Worm (Caenorhabditis elegans): ENCODE measurements around the gene Y39E4B.6.

The Y39E4B.6 gene

ce11 chrIII:13103980-13104379 is 33.4 kb downstream of the Y39E4B.6 start:
- TF ChIP-seq blmp-1 (tag; optimal IDR thresholded peaks at IDR 0.05), result peak; percentile 46
- no peak for TF ChIP-seq zag-1 (tag; optimal IDR thresholded peaks at IDR 0.05)
- peak; percentile 44 for TF ChIP-seq snu-23 (GFP tag; optimal IDR thresholded peaks at IDR 0.05)
- TF ChIP-seq lin-14 (GFP tag; optimal IDR thresholded peaks at IDR 0.05), result peak; percentile 55
- TF ChIP-seq zip-4 (GFP tag; optimal IDR thresholded peaks at IDR 0.05), result no peak

ce11 chrIII:13104410-13104809 is 33.9 kb downstream of the Y39E4B.6 start:
- TF ChIP-seq isw-1 (GFP tag; IDR thresholded peaks at IDR 0.05) (no peak), C04F5.9 (tag; optimal IDR thresholded peaks at IDR 0.05) (no peak), efl-3 (GFP tag; optimal IDR thresholded peaks at IDR 0.05) (no peak), mab-9 (GFP tag; IDR thresholded peaks at IDR 0.05) (no peak), swsn-7 (tag; optimal IDR thresholded peaks at IDR 0.05) (no peak), alr-1 (tag; optimal IDR thresholded peaks at IDR 0.05; ENCODE audit: borderline replicate concordance) (no peak), zip-4 (GFP tag; optimal IDR thresholded peaks at IDR 0.05) (no peak), zag-1 (tag; optimal IDR thresholded peaks at IDR 0.05) (no peak), mep-1 (tag; optimal IDR thresholded peaks at IDR 0.05) (no peak), unc-86 (tag; optimal IDR thresholded peaks at IDR 0.05) (no peak), ama-1 (optimal IDR thresholded peaks at IDR 0.05) (no peak), lsy-2 (tag; optimal IDR thresholded peaks at IDR 0.05) (no peak), unc-130 (tag; optimal IDR thresholded peaks at IDR 0.05) (no peak), unc-62 (GFP tag; optimal IDR thresholded peaks at IDR 0.05) (no peak), Y116A8C.19 (tag; optimal IDR thresholded peaks at IDR 0.05; ENCODE audit: borderline replicate concordance) (no peak), pag-3 (tag; optimal IDR thresholded peaks at IDR 0.05; ENCODE audit: borderline replicate concordance, insufficient read depth) (no peak)

- TF ChIP-seq hpl-2 (GFP tag; optimal IDR thresholded peaks at IDR 0.05) (no peak), dsc-1 (tag; optimal IDR thresholded peaks at IDR 0.05) (no peak), nhr-28 (tag; optimal IDR thresholded peaks at IDR 0.05) (no peak), tbx-2 (tag; optimal IDR thresholded peaks at IDR 0.05) (no peak), pag-3 (tag; optimal IDR thresholded peaks at IDR 0.05; ENCODE audit: borderline replicate concordance, insufficient read depth) (no peak), aha-1 (tag; optimal IDR thresholded peaks at IDR 0.05) (no peak), ceh-90 (tag; optimal IDR thresholded peaks at IDR 0.05) (no peak), grh-1 (GFP tag; IDR thresholded peaks at IDR 0.05) (no peak), ets-5 (GFP tag; IDR thresholded peaks at IDR 0.05) (no peak), ceh-82 (tag; optimal IDR thresholded peaks at IDR 0.05) (no peak), nhr-85 (tag) (peak; percentile 39), egl-13 (tag; optimal IDR thresholded peaks at IDR 0.05) (peak; percentile 11), sup-37 (GFP tag; optimal IDR thresholded peaks at IDR 0.05) (no peak), nhr-47 (tag; optimal IDR thresholded peaks at IDR 0.05) (no peak), mep-1 (tag; optimal IDR thresholded peaks at IDR 0.05) (no peak), lin-14 (GFP tag; optimal IDR thresholded peaks at IDR 0.05) (no peak), ztf-4 (tag; optimal IDR thresholded peaks at IDR 0.05) (no peak), F16B12.6 (tag; optimal IDR thresholded peaks at IDR 0.05) (peak; percentile 77), mef-2 (tag; optimal IDR thresholded peaks at IDR 0.05) (no peak)
These were observed 34.9 kb downstream of the Y39E4B.6 start for ce11 chrIII:13105497-13105896.

ce11 chrIII:13105911-13106310 is 35.4 kb downstream of the Y39E4B.6 start:
- peak; percentile 47 for TF ChIP-seq fos-1 (tag; optimal IDR thresholded peaks at IDR 0.05)
- peak; percentile 3 for TF ChIP-seq ama-1 (optimal IDR thresholded peaks at IDR 0.05)
- TF ChIP-seq sup-37 (GFP tag; optimal IDR thresholded peaks at IDR 0.05), result no peak
- no peak for TF ChIP-seq ztf-4 (tag; optimal IDR thresholded peaks at IDR 0.05)
- no peak for TF ChIP-seq vab-15 (tag; optimal IDR thresholded peaks at IDR 0.05)
- no peak for TF ChIP-seq ztf-11 (tag; optimal IDR thresholded peaks at IDR 0.05)
- TF ChIP-seq fkh-8 (tag; optimal IDR thresholded peaks at IDR 0.05), result peak; percentile 32
- no peak for TF ChIP-seq mef-2 (tag; optimal IDR thresholded peaks at IDR 0.05)
- no peak for TF ChIP-seq ceh-88 (GFP tag; IDR thresholded peaks at IDR 0.05)
- TF ChIP-seq xbp-1 (tag; optimal IDR thresholded peaks at IDR 0.05), result peak; percentile 25
- no peak for TF ChIP-seq tlp-1 (tag; optimal IDR thresholded peaks at IDR 0.05)
- TF ChIP-seq lsy-2 (tag; optimal IDR thresholded peaks at IDR 0.05), result peak; percentile 36 to 74
- TF ChIP-seq unc-62 (GFP tag; optimal IDR thresholded peaks at IDR 0.05), result no peak
- peak; percentile 8 for TF ChIP-seq lir-3 (tag; optimal IDR thresholded peaks at IDR 0.05; ENCODE audit: poor library complexity)
- no peak for TF ChIP-seq alr-1 (tag; optimal IDR thresholded peaks at IDR 0.05; ENCODE audit: borderline replicate concordance)
- peak; percentile 38 for TF ChIP-seq swsn-7 (tag; optimal IDR thresholded peaks at IDR 0.05)
- peak; percentile 59 to 69 for TF ChIP-seq efl-1 (optimal IDR thresholded peaks at IDR 0.05)
- peak in 1 of 2 experiments; percentile 18 for TF ChIP-seq efl-1 (GFP tag; optimal IDR thresholded peaks at IDR 0.05 in 1 of 2)
- no peak for TF ChIP-seq nhr-12 (tag; optimal IDR thresholded peaks at IDR 0.05)
- TF ChIP-seq fkh-4 (tag; optimal IDR thresholded peaks at IDR 0.05; ENCODE audit: borderline replicate concordance), result no peak
- TF ChIP-seq lin-35 (GFP tag; optimal IDR thresholded peaks at IDR 0.05), result peak in 1 of 2 experiments; percentile 51
- TF ChIP-seq Y116A8C.19 (tag; optimal IDR thresholded peaks at IDR 0.05; ENCODE audit: borderline replicate concordance), result no peak

Measured in whole organism, L1 larva.